Worm (Caenorhabditis elegans) whole organism, L4 larva: Measurements from ENCODE around the gene lon-2.

Experiments
- F37D6.2 ChIP-seq: sonication (generic microtip); optimal IDR thresholded peaks from 2 replicates; lab custom pipeline; 2016; ENCODE audit warnings: mild to moderate bottlenecking, missing genetic modification characterization, missing compliant biosample characterization
- F49E8.2 ChIP-seq: sonication (generic microtip); optimal IDR thresholded peaks from 2 replicates; lab custom pipeline; 2016; ENCODE audit warnings: missing compliant biosample characterization, mild to moderate bottlenecking, missing genetic modification characterization, borderline replicate concordance
- aha-1 ChIP-seq: fragments of 150-350 bp; peaks from one replicate; lab custom pipeline; 2014; ENCODE audit warnings: missing biosample characterization, missing genetic modification characterization
- aly-2 ChIP-seq: sonication (generic microtip); optimal IDR thresholded peaks from 2 replicates; lab custom pipeline; 2018; ENCODE audit warnings: missing biosample characterization, missing genetic modification characterization
- ama-1 ChIP-seq: fragments of 150-350 bp; optimal IDR thresholded peaks from 2 replicates; lab custom pipeline; 2014; ENCODE audit warnings: inconsistent platforms, mixed read lengths
- attf-4 ChIP-seq: sonication (generic microtip); optimal IDR thresholded peaks from 3 replicates; lab custom pipeline; 2017; ENCODE audit warnings: missing biosample characterization, missing genetic modification characterization
- ceh-20 ChIP-seq: fragments of 200-800 bp; sonication (Bioruptor generic); IDR thresholded peaks from 2 replicates; pipeline ENCODE4 v1.3.6; 2022; ENCODE audit warnings: missing genetic modification reagents, missing genetic modification characterization, missing compliant biosample characterization
- ceh-44 ChIP-seq: fragments of 200-800 bp; sonication (Bioruptor generic); IDR thresholded peaks from 2 replicates; pipeline ENCODE4 v1.3.6; 2022; ENCODE audit warnings: missing genetic modification reagents, missing genetic modification characterization, missing compliant biosample characterization
- ceh-62 ChIP-seq: sonication (generic microtip); optimal IDR thresholded peaks from 2 replicates; lab custom pipeline; 2017; ENCODE audit warnings: missing biosample characterization, missing genetic modification characterization
- ces-1 ChIP-seq: fragments of 150-350 bp; sonication (generic microtip); optimal IDR thresholded peaks from 4 replicates; lab custom pipeline; 2014; ENCODE audit warnings: missing biosample characterization, missing genetic modification reagents, missing genetic modification characterization
- ctbp-1 ChIP-seq: fragments of 200-800 bp; sonication (Bioruptor generic); IDR thresholded peaks from 2 replicates; pipeline ENCODE4 v1.3.6; 2022; ENCODE audit warnings: missing genetic modification reagents, missing genetic modification characterization, missing compliant biosample characterization
- daf-12 ChIP-seq: fragments of 150-350 bp; optimal IDR thresholded peaks from 2 replicates; lab custom pipeline; 2014; ENCODE audit warnings: missing biosample characterization, missing genetic modification reagents, missing genetic modification characterization
- daf-19 ChIP-seq: fragments of 200-800 bp; sonication (Bioruptor generic); conservative IDR thresholded peaks from 2 replicates; pipeline ENCODE4 v1.3.6; 2022; ENCODE audit warnings: missing genetic modification characterization, missing compliant biosample characterization
- dmd-8 ChIP-seq: fragments of 200-800 bp; sonication (Bioruptor generic); IDR thresholded peaks from 2 replicates; pipeline ENCODE4 v1.3.6; 2022; ENCODE audit warnings: missing genetic modification characterization, missing compliant biosample characterization
- dmd-9 ChIP-seq: fragments of 200-800 bp; sonication (Bioruptor generic); IDR thresholded peaks from 2 replicates; pipeline ENCODE4 v1.3.6; 2022; ENCODE audit warnings: missing genetic modification reagents, missing genetic modification characterization, missing compliant biosample characterization
- dve-1 ChIP-seq: sonication (generic microtip); optimal IDR thresholded peaks from 2 replicates; lab custom pipeline; 2017; ENCODE audit warnings: antibody characterized with exemption, mild to moderate bottlenecking, missing genetic modification characterization, missing compliant biosample characterization; ENCODE audit not compliant: insufficient read depth
- egl-43 ChIP-seq: fragments of 200-800 bp; sonication (Bioruptor generic); IDR thresholded peaks from 2 replicates; pipeline ENCODE4 v1.3.6; 2022; ENCODE audit warnings: missing genetic modification reagents, missing genetic modification characterization, missing compliant biosample characterization
- fkh-10 ChIP-seq: fragments of 150-350 bp; optimal IDR thresholded peaks from 2 replicates; lab custom pipeline; 2014; ENCODE audit warnings: missing biosample characterization, missing genetic modification reagents, missing genetic modification characterization
- gei-8 ChIP-seq: fragments of 200-800 bp; sonication (Bioruptor generic); optimal IDR thresholded peaks from 2 replicates; lab custom pipeline; 2018; ENCODE audit warnings: mild to moderate bottlenecking, missing genetic modification characterization, missing compliant biosample characterization
- hlh-11 ChIP-seq: fragments of 200-800 bp; sonication (Bioruptor generic); optimal IDR thresholded peaks from 2 replicates; lab custom pipeline; 2018; ENCODE audit warnings: mild to moderate bottlenecking, missing genetic modification characterization, missing compliant biosample characterization
- hmg-1.1 ChIP-seq: fragments of 200-800 bp; sonication (Bioruptor generic); IDR thresholded peaks from 2 replicates; pipeline ENCODE4 v1.3.6; 2022; ENCODE audit warnings: missing genetic modification reagents, missing genetic modification characterization, missing compliant biosample characterization
- lin-1 ChIP-seq: fragments of 200-800 bp; sonication (Bioruptor generic); IDR thresholded peaks from 2 replicates; pipeline ENCODE4 v1.3.6; 2022; ENCODE audit warnings: missing genetic modification reagents, missing genetic modification characterization, missing compliant biosample characterization
- lin-13 ChIP-seq: fragments of 150-350 bp; optimal IDR thresholded peaks from 2 replicates; lab custom pipeline; 2014; ENCODE audit warnings: missing biosample characterization, missing genetic modification reagents, missing genetic modification characterization
- lin-29 ChIP-seq: fragments of 200-800 bp; sonication (Bioruptor generic); IDR thresholded peaks from 2 replicates; pipeline ENCODE4 v1.3.6; 2022; ENCODE audit warnings: missing genetic modification reagents, missing genetic modification characterization, missing compliant biosample characterization
- lin-39 ChIP-seq: fragments of 150-350 bp; optimal IDR thresholded peaks from 2 replicates; lab custom pipeline; 2014; ENCODE audit warnings: missing biosample characterization, missing genetic modification reagents, missing genetic modification characterization
- lsy-2 ChIP-seq, 2 experiments: fragments of 150-350 bp in 1 of 2; sonication (generic microtip) in 1 of 2; optimal IDR thresholded peaks; 2 replicates each; lab custom pipeline; 2014 to 2017; ENCODE audit warnings: missing biosample characterization in 2 of 2, missing genetic modification characterization in 2 of 2
- madf-5 ChIP-seq, 2 experiments: fragments of 200-800 bp; sonication (Bioruptor generic); IDR thresholded peaks; 2 replicates each; pipeline ENCODE4 v1.3.6; 2022; ENCODE audit warnings: missing compliant biosample characterization in 2 of 2, missing genetic modification characterization in 2 of 2
- mdl-1 ChIP-seq, 2 experiments: fragments of 150-350 bp in 1 of 2; sonication (generic microtip) in 1 of 2; optimal IDR thresholded peaks; 2 replicates each; lab custom pipeline; 2014 to 2017; ENCODE audit warnings: missing biosample characterization in 2 of 2, missing genetic modification characterization in 2 of 2
- mep-1 ChIP-seq: fragments of 150-350 bp; sonication (generic microtip); optimal IDR thresholded peaks from 3 replicates; lab custom pipeline; 2014; ENCODE audit warnings: missing biosample characterization, missing genetic modification characterization
- mes-2 ChIP-seq: sonication (generic microtip); optimal IDR thresholded peaks from 2 replicates; lab custom pipeline; 2016; ENCODE audit warnings: missing genotype, mild to moderate bottlenecking, missing genetic modification characterization, missing compliant biosample characterization; ENCODE audit not compliant: poor library complexity, severe bottlenecking
- mxl-3 ChIP-seq: fragments of 200-800 bp; sonication (Bioruptor generic); optimal IDR thresholded peaks from 2 replicates; lab custom pipeline; 2018; ENCODE audit warnings: mild to moderate bottlenecking, missing genetic modification characterization, missing compliant biosample characterization
- nhr-25 ChIP-seq: sonication (generic microtip); optimal IDR thresholded peaks from 2 replicates; lab custom pipeline; 2017; ENCODE audit warnings: missing genetic modification characterization, mild to moderate bottlenecking, missing compliant biosample characterization, antibody characterized with exemption, moderate library complexity, borderline replicate concordance; ENCODE audit not compliant: insufficient read depth
- nhr-76 ChIP-seq: fragments of 150-350 bp; optimal IDR thresholded peaks from 2 replicates; lab custom pipeline; 2014; ENCODE audit warnings: missing biosample characterization, missing genetic modification characterization
- nhr-77 ChIP-seq: fragments of 150-350 bp; optimal IDR thresholded peaks from 2 replicates; lab custom pipeline; 2014; ENCODE audit warnings: missing biosample characterization, missing genetic modification characterization
- pha-4 ChIP-seq, 2 experiments: fragments of 150-350 bp in 1 of 2; fragments of 200-800 bp in 1 of 2; sonication (Bioruptor generic) in 1 of 2; IDR thresholded peaks in 1 of 2; optimal IDR thresholded peaks in 1 of 2; 2 replicates each; pipeline versions ENCODE4 v1.3.6 to Lab custom; 2014 to 2022; ENCODE audit warnings: missing genetic modification characterization in 2 of 2, missing genetic modification reagents in 2 of 2, missing biosample characterization in 1 of 2, missing compliant biosample characterization in 1 of 2
- php-3 ChIP-seq: fragments of 200-800 bp; sonication (Bioruptor generic); IDR thresholded peaks from 2 replicates; pipeline ENCODE4 v1.3.6; 2022; ENCODE audit warnings: missing genetic modification reagents, missing genetic modification characterization, missing compliant biosample characterization
- rbr-2 ChIP-seq: sonication (generic microtip); optimal IDR thresholded peaks from 2 replicates; lab custom pipeline; 2016; ENCODE audit warnings: missing genotype, missing genetic modification characterization, missing compliant biosample characterization
- sdz-12 ChIP-seq: fragments of 200-800 bp; sonication (Bioruptor generic); optimal IDR thresholded peaks from 2 replicates; lab custom pipeline; 2018; ENCODE audit warnings: mild to moderate bottlenecking, missing genetic modification characterization, missing compliant biosample characterization
- skn-1 ChIP-seq: fragments of 150-350 bp; optimal IDR thresholded peaks from 2 replicates; lab custom pipeline; 2014; ENCODE audit warnings: missing biosample characterization, missing genetic modification characterization
- spr-1 ChIP-seq: sonication (generic microtip); optimal IDR thresholded peaks from 2 replicates; lab custom pipeline; 2016; ENCODE audit warnings: mild to moderate bottlenecking, missing genetic modification characterization, missing compliant biosample characterization
- tag-97 ChIP-seq: fragments of 200-800 bp; sonication (Bioruptor generic); IDR thresholded peaks from 2 replicates; pipeline ENCODE4 v1.3.6; 2022; ENCODE audit warnings: missing genetic modification characterization, missing compliant biosample characterization
- unc-130 ChIP-seq: sonication (generic microtip); optimal IDR thresholded peaks from 2 replicates; lab custom pipeline; 2016; ENCODE audit warnings: missing genetic modification reagents, missing genetic modification characterization, missing compliant biosample characterization
- unc-39 ChIP-seq: sonication (generic microtip); optimal IDR thresholded peaks from 2 replicates; lab custom pipeline; 2017; ENCODE audit warnings: missing biosample characterization, missing genetic modification characterization
- unc-62 ChIP-seq, 3 experiments: fragments of 150-350 bp in 1 of 3; sonication (generic microtip); optimal IDR thresholded peaks in 2 of 3; peaks in 1 of 3; 1 replicate in 1 of 3; 2 replicates in 2 of 3; lab custom pipeline; 2014 to 2017; ENCODE audit warnings: missing biosample characterization in 3 of 3, missing genetic modification characterization in 3 of 3, missing genetic modification reagents in 3 of 3, missing genotype in 1 of 3
- zfp-3 ChIP-seq: fragments of 200-800 bp; sonication (Bioruptor generic); conservative IDR thresholded peaks from 2 replicates; pipeline ENCODE4 v1.3.6; 2022; ENCODE audit warnings: missing genetic modification reagents, missing genetic modification characterization, missing compliant biosample characterization
- zip-2 ChIP-seq: fragments of 150-350 bp; optimal IDR thresholded peaks from 2 replicates; lab custom pipeline; 2014; ENCODE audit warnings: missing biosample characterization, missing genetic modification characterization

lon-2 gene

DNA sequence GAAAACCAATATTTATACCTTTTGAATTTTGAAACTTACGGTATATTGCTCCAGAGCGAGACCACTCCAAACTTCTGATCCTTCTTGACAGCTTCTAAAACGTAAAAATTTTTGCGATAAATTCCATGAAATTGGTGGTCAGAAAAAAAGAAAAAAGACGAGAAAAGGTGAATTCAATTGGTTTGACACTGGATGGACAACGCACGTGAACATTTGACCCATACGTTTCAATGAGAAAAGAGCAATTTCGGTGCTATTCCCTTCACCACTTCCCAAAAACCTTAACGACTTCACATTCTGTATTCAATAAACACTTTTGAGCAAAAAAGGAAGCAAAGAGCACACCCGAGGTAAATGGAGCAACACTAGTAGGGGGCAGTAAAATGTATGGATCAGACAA lies 21.5 kb downstream of the lon-2 start, which contains the start of gene acc-3:
acc-3 (minus strand) TSS at position 101 of the 400 bp plus-strand sequence.
- TF ChIP-seq dmd-9 (GFP tag; lab: Robert Waterston, UW): no peak

DNA sequence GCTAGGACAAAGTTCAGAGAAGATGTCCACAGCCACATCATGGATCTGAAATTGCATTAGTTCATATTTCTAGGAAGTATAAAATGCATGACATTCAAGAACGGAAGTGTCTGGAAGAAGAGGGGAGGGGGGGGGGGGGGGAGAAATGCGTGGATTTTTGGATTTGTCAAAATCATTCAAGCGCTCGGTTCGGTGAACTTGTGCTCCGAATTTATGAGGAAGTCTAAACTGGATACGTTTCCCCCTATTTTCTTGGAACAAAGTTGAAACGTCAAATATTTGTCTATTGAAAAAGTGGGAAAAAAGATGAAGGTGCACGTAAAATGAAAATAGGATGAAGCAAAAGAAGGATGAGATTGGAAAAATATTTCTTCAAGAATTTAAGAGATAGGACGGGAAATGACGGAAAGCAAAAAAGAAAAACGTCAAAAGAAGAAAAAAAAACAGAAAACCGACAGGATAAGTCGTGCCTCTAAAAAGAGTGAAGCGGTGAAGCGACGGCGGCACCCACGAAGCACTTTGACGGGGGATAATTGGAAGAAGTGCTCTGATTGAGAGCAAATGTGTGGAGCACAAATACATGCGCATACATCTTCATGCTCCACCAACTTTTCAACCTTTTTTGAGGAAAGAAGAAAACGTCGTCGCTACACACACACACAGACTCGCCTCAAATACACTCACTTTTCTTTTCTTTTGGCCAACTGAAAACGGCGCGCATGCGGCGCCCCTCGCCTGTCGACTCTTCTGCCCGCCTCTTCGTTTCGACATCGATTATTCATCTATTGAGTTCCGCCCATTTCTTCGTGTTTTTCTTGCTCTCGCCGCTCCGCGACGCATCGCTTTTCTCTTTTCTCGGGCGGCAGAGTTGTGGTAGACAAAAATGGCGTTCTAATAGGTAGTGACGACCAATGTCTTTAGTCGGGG lies 28.0 kb downstream of the lon-2 start, which contains the start of gene F55D10.4:
F55D10.4 (minus strand) TSS at position 51 of the 927 bp plus-strand sequence.
- TF ChIP-seq tag-97 (GFP tag; lab: Robert Waterston, UW) (no peak), unc-39 (tag; lab: Kevin White, UChicago) (no peak), ceh-44 (GFP tag; lab: Robert Waterston, UW) (no peak), lin-29 (GFP tag; lab: Robert Waterston, UW) (no peak), dve-1 (tag; lab: Kevin White, UChicago) (no peak), unc-130 (GFP tag; lab: Kevin White, UChicago) (no peak), F37D6.2 (peak; percentile 3), nhr-25 (no peak), hmg-1.1 (GFP tag; lab: Robert Waterston, UW) (0 out of 2 replicates have a peak, but pooled peaks have one; percentile 35), daf-12 (tag; lab: Kevin White, UChicago) (no peak), mep-1 (tag; lab: Kevin White, UChicago) (no peak), ces-1 (peak; percentile 58), aha-1 (tag; lab: Kevin White, UChicago) (peak; percentile 75), nhr-77 (tag; lab: Kevin White, UChicago) (no peak), mdl-1 (tag; optimal IDR thresholded peaks at IDR 0.05; lab: Kevin White, UChicago) (no peak), fkh-10 (GFP tag; lab: Kevin White, UChicago) (no peak), zfp-3 (GFP tag; lab: Robert Waterston, UW) (no peak), lin-1 (GFP tag; lab: Robert Waterston, UW) (no peak), mxl-3 (GFP tag; lab: Kevin White, UChicago) (no peak), nhr-76 (tag; lab: Kevin White, UChicago) (no peak), daf-19 (GFP tag; lab: Robert Waterston, UW) (no peak), dmd-8 (GFP tag; lab: Robert Waterston, UW) (no peak), skn-1 (no peak), mes-2 (tag; lab: Kevin White, UChicago) (no peak), lin-13 (no peak), ama-1 (lab: Kevin White, UChicago) (no peak), F49E8.2 (tag; lab: Kevin White, UChicago) (no peak), ceh-20 (GFP tag; lab: Robert Waterston, UW) (no peak), egl-43 (GFP tag; lab: Robert Waterston, UW) (peak; percentile 70; the same call in 1 of the 2 replicates), lsy-2 (tag; optimal IDR thresholded peaks at IDR 0.05; lab: Kevin White, UChicago) (peak in 1 of 2 experiments; percentile 10), unc-62 (GFP tag; optimal IDR thresholded peaks at IDR 0.05 in 1 of 2; lab: Kevin White, UChicago) (peak in 1 of 2 experiments; percentile 12), unc-62 (tag; optimal IDR thresholded peaks at IDR 0.05; lab: Kevin White, UChicago) (no peak), php-3 (no peak), madf-5 (GFP tag; IDR thresholded peaks at IDR 0.05; lab: Robert Waterston, UW) (no peak), lin-39 (tag; lab: Kevin White, UChicago) (no peak), hlh-11 (no peak), ctbp-1 (GFP tag; lab: Robert Waterston, UW) (0 out of 2 replicates have a peak, but pooled peaks have one; percentile 40), zip-2 (no peak), aly-2 (no peak), sdz-12 (GFP tag; lab: Kevin White, UChicago) (no peak), spr-1 (tag; lab: Kevin White, UChicago) (no peak), ceh-62 (tag; lab: Kevin White, UChicago) (no peak), rbr-2 (tag; lab: Kevin White, UChicago) (peak; percentile 28), gei-8 (no peak), attf-4 (no peak), pha-4 (GFP tag; IDR thresholded peaks at IDR 0.05; lab: Robert Waterston, UW) (no peak), pha-4 (tag; optimal IDR thresholded peaks at IDR 0.05; lab: Kevin White, UChicago) (no peak)
